Fruit fly (Drosophila melanogaster): ENCODE measurements around the gene CG32819.

CG32819 gene

dm6 chrX:21593907-21594306 lies 27.0 kb downstream of the CG32819 start:
- TF ChIP-seq pan (optimal IDR thresholded peaks at IDR 0.05) (no peak), psq (optimal IDR thresholded peaks at IDR 0.05) (no peak), usp (GFP tag; optimal IDR thresholded peaks at IDR 0.05) (no peak), Dll (optimal IDR thresholded peaks at IDR 0.05) (no peak), CG8478 (optimal IDR thresholded peaks at IDR 0.05) (no peak), EcR (GFP tag; optimal IDR thresholded peaks at IDR 0.05) (no peak)

DNA sequence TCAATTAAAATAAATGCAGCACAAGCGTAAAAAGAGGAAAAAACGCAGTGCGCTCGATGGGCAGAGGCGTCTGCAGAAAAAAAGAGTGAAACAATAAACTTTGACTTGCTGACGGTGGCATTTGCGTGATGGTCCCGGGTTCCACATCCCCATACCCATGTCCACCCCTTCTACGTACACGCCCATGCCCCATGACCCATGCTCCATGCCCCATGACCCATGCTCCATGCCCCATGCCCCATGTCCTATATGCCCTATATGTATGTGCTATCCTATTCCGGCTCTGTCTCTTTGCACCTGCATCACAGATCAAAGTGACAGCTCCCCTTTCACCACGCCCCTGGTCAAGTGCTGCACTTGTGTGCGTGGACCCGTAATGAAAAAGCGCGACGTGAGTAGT lies 28.9 kb downstream of the CG32819 start:
- no peak for TF ChIP-seq pan (optimal IDR thresholded peaks at IDR 0.05)
- TF ChIP-seq usp (GFP tag; optimal IDR thresholded peaks at IDR 0.05): no peak

DNA sequence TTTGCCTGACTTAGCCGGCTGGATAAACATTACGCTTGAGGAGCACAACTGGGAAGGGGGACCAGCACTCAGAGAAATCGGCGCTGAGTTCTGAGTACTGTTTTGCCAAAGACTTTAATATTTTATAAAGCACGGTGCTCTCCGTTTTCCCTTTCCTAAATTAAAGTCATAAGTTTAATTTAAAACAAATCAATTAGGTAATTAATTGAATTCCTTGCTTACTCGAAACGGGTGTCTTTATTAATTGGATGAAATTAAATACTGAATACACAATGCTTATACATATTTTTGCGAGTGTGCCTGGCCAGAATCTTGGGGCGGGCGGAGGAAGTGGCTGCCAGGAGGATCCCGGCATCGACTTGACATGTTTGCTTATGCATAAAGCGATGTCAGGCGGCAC lies 31.0 kb downstream of the CG32819 start:
- TF ChIP-seq Dll (optimal IDR thresholded peaks at IDR 0.05) (no peak), psq (optimal IDR thresholded peaks at IDR 0.05) (no peak), EcR (GFP tag; optimal IDR thresholded peaks at IDR 0.05) (no peak), usp (GFP tag; optimal IDR thresholded peaks at IDR 0.05) (no peak)

DNA sequence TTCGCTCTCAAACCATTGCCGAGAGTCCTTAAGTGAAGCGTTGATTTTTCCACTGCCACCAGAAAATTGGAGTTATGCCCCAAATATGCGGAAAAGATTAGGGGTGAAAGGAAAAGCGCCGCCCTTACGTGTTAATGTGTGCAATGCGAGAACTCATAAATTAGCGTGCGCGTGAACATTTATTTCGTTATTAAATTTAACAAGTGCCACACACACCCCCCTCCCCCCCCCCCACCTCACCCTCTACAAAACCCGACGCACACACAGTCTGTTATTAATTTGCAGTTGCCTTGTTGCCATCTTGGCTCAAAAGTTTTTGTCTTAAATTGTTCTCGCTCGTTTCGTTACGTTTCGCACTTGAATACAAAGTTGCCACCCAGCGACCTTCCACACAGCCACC lies 32.9 kb downstream of the CG32819 start:
- TF ChIP-seq usp (GFP tag; optimal IDR thresholded peaks at IDR 0.05): no peak
- TF ChIP-seq Dll (optimal IDR thresholded peaks at IDR 0.05): no peak
- no peak for TF ChIP-seq pan (optimal IDR thresholded peaks at IDR 0.05)
- TF ChIP-seq EcR (GFP tag; optimal IDR thresholded peaks at IDR 0.05): no peak
- no peak for TF ChIP-seq CG8478 (optimal IDR thresholded peaks at IDR 0.05)
